Worm (Caenorhabditis elegans) whole organism, late embryonic: ENCODE data around the gene unc-49.

Source experiments
- lin-11 ChIP-seq: fragments of 200-800 bp; sonication (Bioruptor generic); optimal IDR thresholded peaks from 2 replicates; lab custom pipeline; 2018; ENCODE audit warnings: mild to moderate bottlenecking, missing genetic modification characterization, missing compliant biosample characterization
- pax-1 ChIP-seq: fragments of 150-350 bp; optimal IDR thresholded peaks from 2 replicates; lab custom pipeline; 2014; ENCODE audit warnings: missing biosample characterization, missing genetic modification characterization
- tbx-2 ChIP-seq: sonication (generic microtip); optimal IDR thresholded peaks from 2 replicates; lab custom pipeline; 2016; ENCODE audit warnings: missing genetic modification characterization, missing compliant biosample characterization
- unc-55 ChIP-seq: sonication (generic microtip); optimal IDR thresholded peaks from 2 replicates; lab custom pipeline; 2017; ENCODE audit warnings: missing biosample characterization, missing genetic modification reagents, missing genetic modification characterization

DNA sequence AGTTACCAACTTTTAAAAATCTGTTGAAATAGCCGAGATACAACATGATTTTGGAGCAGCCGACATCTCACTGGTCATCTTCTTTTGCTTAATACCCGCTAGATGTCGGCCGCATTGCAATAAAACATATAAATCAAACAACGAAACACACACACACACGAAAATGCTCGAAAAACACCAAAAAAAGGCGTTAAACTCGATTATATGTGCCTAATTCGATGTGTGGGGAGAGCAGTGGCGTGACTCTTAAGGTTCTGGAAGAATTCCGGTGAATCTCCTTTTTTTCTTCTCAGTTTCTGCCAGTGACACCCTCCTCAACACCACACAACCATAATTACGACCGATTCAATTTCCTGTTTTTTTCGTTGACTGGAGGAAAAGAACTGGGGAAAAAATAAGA is 59.6 kb downstream of the unc-49 start:
- TF ChIP-seq lin-11 (tag; lab: Kevin White, UChicago) (no peak), unc-55 (no peak), pax-1 (tag; lab: Kevin White, UChicago) (no peak), tbx-2 (no peak)
